Worm (Caenorhabditis elegans): Measurements from ENCODE around the gene hif-1.

The hif-1 gene

DNA sequence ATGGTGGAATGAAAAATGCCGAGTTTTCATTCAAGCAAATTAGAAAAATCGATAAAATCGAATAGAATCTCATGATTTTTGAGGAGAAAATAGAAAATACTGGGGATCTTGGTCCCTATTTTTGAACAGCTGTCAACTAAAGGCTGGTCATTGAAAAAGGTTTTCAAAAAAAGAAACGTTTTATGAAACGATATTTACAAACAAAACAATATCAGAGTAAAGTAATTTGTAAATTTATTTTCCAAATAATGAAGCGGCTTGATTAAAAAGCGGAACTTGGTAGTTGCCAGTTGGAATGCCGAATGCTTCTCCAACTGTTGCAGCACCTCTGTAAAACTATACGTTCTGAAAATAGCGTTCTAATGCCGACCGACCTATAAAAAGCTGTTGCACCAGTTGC, 6.6 kb upstream of the hif-1 start, which contains the start of gene F38A6.5:
Gene F38A6.5 (minus strand): TSS at position 101 of the 400 bp plus-strand sequence.
- TF ChIP-seq K02D7.2 (tag; optimal IDR thresholded peaks at IDR 0.05), result no peak
- TF ChIP-seq fkh-6 (tag; optimal IDR thresholded peaks at IDR 0.05), result no peak
- no peak for TF ChIP-seq unc-3 (GFP tag; conservative IDR thresholded peaks at IDR 0.05)
- TF ChIP-seq unc-3 (tag; optimal IDR thresholded peaks at IDR 0.05), result no peak
- no peak for TF ChIP-seq elt-2 (tag; optimal IDR thresholded peaks at IDR 0.05)
- TF ChIP-seq ahr-1 (tag; optimal IDR thresholded peaks at IDR 0.05), result no peak

ce11 chrV:20775269-20775668, 4.9 kb upstream of the hif-1 start, which contains the start of gene F38A6.4:
F38A6.4 (minus strand) TSS chrV:20775369.
- no peak for TF ChIP-seq pag-3 (tag; optimal IDR thresholded peaks at IDR 0.05; ENCODE audit: borderline replicate concordance)
- TF ChIP-seq ceh-45 (GFP tag; IDR thresholded peaks at IDR 0.05), result no peak
- TF ChIP-seq unc-42 (tag; optimal IDR thresholded peaks at IDR 0.05), result no peak
- no peak for TF ChIP-seq pax-1 (tag; optimal IDR thresholded peaks at IDR 0.05)
- no peak for TF ChIP-seq unc-55 (GFP tag; optimal IDR thresholded peaks at IDR 0.05)
- no peak for TF ChIP-seq ceh-22 (tag; optimal IDR thresholded peaks at IDR 0.05)
- no peak for TF ChIP-seq nhr-232 (tag; optimal IDR thresholded peaks at IDR 0.05)
- TF ChIP-seq C38D4.7 (GFP tag; optimal IDR thresholded peaks at IDR 0.05), result no peak
- TF ChIP-seq ceh-31 (tag; optimal IDR thresholded peaks at IDR 0.05), result no peak
- TF ChIP-seq ceh-18 (tag; optimal IDR thresholded peaks at IDR 0.05), result no peak
- TF ChIP-seq tbx-7 (tag; optimal IDR thresholded peaks at IDR 0.05), result no peak
- no peak for TF ChIP-seq ttx-3 (tag; optimal IDR thresholded peaks at IDR 0.05)
- TF ChIP-seq K09A11.1 (tag; optimal IDR thresholded peaks at IDR 0.05; ENCODE audit: insufficient read depth), result no peak

DNA sequence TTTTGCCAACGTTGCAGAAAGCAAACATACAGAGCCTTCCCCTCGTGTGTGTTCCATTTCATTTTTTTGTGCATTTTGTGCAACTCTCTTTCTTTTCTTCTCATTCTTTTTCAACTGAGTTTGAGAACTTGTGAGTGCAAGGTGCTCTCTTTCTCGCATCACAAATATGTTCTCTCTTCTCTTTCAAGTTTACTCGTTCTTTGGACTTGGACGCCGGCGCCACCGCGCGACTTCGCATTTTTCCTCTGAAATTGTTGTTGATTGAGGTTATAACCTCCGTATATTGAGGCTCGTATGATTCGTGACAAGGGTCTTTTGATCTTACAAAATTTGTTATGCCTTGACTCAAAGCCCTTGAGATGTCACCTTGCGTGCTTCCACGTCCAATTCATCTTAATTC, 3.4 kb upstream of the hif-1 start:
- TF ChIP-seq ahr-1 (tag; optimal IDR thresholded peaks at IDR 0.05), result no peak
- TF ChIP-seq nhr-232 (tag; optimal IDR thresholded peaks at IDR 0.05), result no peak
- no peak for TF ChIP-seq ets-4 (tag; optimal IDR thresholded peaks at IDR 0.05)
- no peak for TF ChIP-seq pat-9 (tag; optimal IDR thresholded peaks at IDR 0.05)
- TF ChIP-seq pros-1 (tag; optimal IDR thresholded peaks at IDR 0.05), result no peak
- no peak for TF ChIP-seq ama-1 (optimal IDR thresholded peaks at IDR 0.05)
- no peak for TF ChIP-seq ceh-6 (GFP tag; optimal IDR thresholded peaks at IDR 0.05)
- TF ChIP-seq ceh-48 (tag; optimal IDR thresholded peaks at IDR 0.05), result no peak
- TF ChIP-seq mec-3 (tag; optimal IDR thresholded peaks at IDR 0.05; ENCODE audit: borderline replicate concordance), result no peak
- no peak for TF ChIP-seq fkh-6 (tag; optimal IDR thresholded peaks at IDR 0.05)
- TF ChIP-seq nhr-11 (tag; optimal IDR thresholded peaks at IDR 0.05), result no peak
- no peak for TF ChIP-seq ceh-31 (tag; optimal IDR thresholded peaks at IDR 0.05)
- TF ChIP-seq gmeb-2 (tag; optimal IDR thresholded peaks at IDR 0.05), result no peak
- no peak for TF ChIP-seq T23F11.4 (GFP tag; optimal IDR thresholded peaks at IDR 0.05)
- TF ChIP-seq fkh-10 (GFP tag; optimal IDR thresholded peaks at IDR 0.05), result no peak
- TF ChIP-seq ceh-19 (GFP tag; optimal IDR thresholded peaks at IDR 0.05), result no peak
- TF ChIP-seq odd-2 (tag; optimal IDR thresholded peaks at IDR 0.05), result no peak
- no peak for TF ChIP-seq hlh-6 (tag; optimal IDR thresholded peaks at IDR 0.05)
- TF ChIP-seq pha-2 (tag; optimal IDR thresholded peaks at IDR 0.05), result no peak
- TF ChIP-seq hlh-13 (GFP tag; optimal IDR thresholded peaks at IDR 0.05), result no peak

ce11 chrV:20778257-20778697, 1.9 kb upstream of the hif-1 start:
- TF ChIP-seq syd-9 (tag; optimal IDR thresholded peaks at IDR 0.05), result peak; percentile 40
- peak; percentile 10 for TF ChIP-seq Y22D7AL.16 (tag; optimal IDR thresholded peaks at IDR 0.05)
- TF ChIP-seq madf-2 (tag; optimal IDR thresholded peaks at IDR 0.05), result peak; percentile 80
- peak; percentile 81 for TF ChIP-seq F13H6.1 (tag; optimal IDR thresholded peaks at IDR 0.05)
- peak; percentile 78 for TF ChIP-seq pqm-1 (tag; optimal IDR thresholded peaks at IDR 0.05)
- TF ChIP-seq elt-2 (tag; optimal IDR thresholded peaks at IDR 0.05), result peak; percentile 27
- no peak for TF ChIP-seq ceh-30 (tag; optimal IDR thresholded peaks at IDR 0.05)
- peak; percentile 65 for TF ChIP-seq sdc-2 (tag; optimal IDR thresholded peaks at IDR 0.05)
- TF ChIP-seq dve-1 (tag; optimal IDR thresholded peaks at IDR 0.05), result peak; percentile 59
- peak; percentile 95 for TF ChIP-seq ceh-18 (tag; optimal IDR thresholded peaks at IDR 0.05)
- peak; percentile 100 for TF ChIP-seq pha-4 (tag; optimal IDR thresholded peaks at IDR 0.05)
- no peak for TF ChIP-seq lim-6 (tag; optimal IDR thresholded peaks at IDR 0.05)
- TF ChIP-seq ets-4 (tag; optimal IDR thresholded peaks at IDR 0.05), result peak; percentile 44
- TF ChIP-seq hlh-8 (tag; optimal IDR thresholded peaks at IDR 0.05), result peak; percentile 78
- no peak for TF ChIP-seq hlh-13 (GFP tag; optimal IDR thresholded peaks at IDR 0.05)
- TF ChIP-seq unc-55 (GFP tag; optimal IDR thresholded peaks at IDR 0.05), result peak; percentile 94
- peak; percentile 40 for TF ChIP-seq K09A11.1 (tag; optimal IDR thresholded peaks at IDR 0.05; ENCODE audit: insufficient read depth)
- peak; percentile 94 for TF ChIP-seq ceh-31 (tag; optimal IDR thresholded peaks at IDR 0.05)
- 0 out of 2 replicates have a peak, but pooled peaks have one; percentile 13 for TF ChIP-seq unc-3 (GFP tag; conservative IDR thresholded peaks at IDR 0.05)
- TF ChIP-seq unc-3 (tag; optimal IDR thresholded peaks at IDR 0.05), result no peak
- TF ChIP-seq pax-1 (tag; optimal IDR thresholded peaks at IDR 0.05), result peak; percentile 75
- TF ChIP-seq mec-3 (tag; optimal IDR thresholded peaks at IDR 0.05; ENCODE audit: borderline replicate concordance), result no peak
- TF ChIP-seq nfya-1 (tag; optimal IDR thresholded peaks at IDR 0.05), result peak; percentile 90
- no peak for TF ChIP-seq fkh-10 (GFP tag; optimal IDR thresholded peaks at IDR 0.05)

All from whole organism, late embryonic.